Worm (Caenorhabditis elegans) whole organism, L3 larva: ENCODE results near the gene cab-1.
A peak's percentile ranks its signal among the peaks of the same experiment; 100 is the strongest.

Experiments
- R02D3.7 ChIP-seq: fragments of 150-350 bp; optimal IDR thresholded peaks from 2 replicates; lab custom pipeline; 2014; ENCODE audit warnings: missing biosample characterization, missing genetic modification characterization
- aly-2 ChIP-seq: fragments of 150-350 bp; optimal IDR thresholded peaks from 2 replicates; lab custom pipeline; 2014; ENCODE audit warnings: missing biosample characterization, missing genetic modification characterization
- ama-1 ChIP-seq: fragments of 150-350 bp; optimal IDR thresholded peaks from 2 replicates; lab custom pipeline; 2018
- ceh-28 ChIP-seq: fragments of 150-350 bp; optimal IDR thresholded peaks from 2 replicates; lab custom pipeline; 2014; ENCODE audit warnings: missing biosample characterization, missing genetic modification reagents, missing genetic modification characterization
- ceh-82 ChIP-seq: fragments of 150-350 bp; optimal IDR thresholded peaks from 2 replicates; lab custom pipeline; 2014; ENCODE audit warnings: missing biosample characterization, missing genetic modification characterization
- ceh-9 ChIP-seq: sonication (generic microtip); optimal IDR thresholded peaks from 2 replicates; lab custom pipeline; 2018; ENCODE audit warnings: missing biosample characterization, missing genetic modification characterization
- daf-12 ChIP-seq: fragments of 150-350 bp; optimal IDR thresholded peaks from 2 replicates; lab custom pipeline; 2014; ENCODE audit warnings: missing biosample characterization, missing genetic modification reagents, missing genetic modification characterization
- egl-27 ChIP-seq: sonication (generic microtip); optimal IDR thresholded peaks from 4 replicates; lab custom pipeline; 2017; ENCODE audit warnings: missing biosample characterization, missing genetic modification reagents, missing genetic modification characterization
- elt-1 ChIP-seq: fragments of 150-350 bp; optimal IDR thresholded peaks from 2 replicates; lab custom pipeline; 2014; ENCODE audit warnings: missing biosample characterization, missing genetic modification characterization
- elt-2 ChIP-seq: sonication (generic microtip); optimal IDR thresholded peaks from 2 replicates; lab custom pipeline; 2016; ENCODE audit warnings: missing genetic modification reagents, mild to moderate bottlenecking, missing genetic modification characterization, missing compliant biosample characterization
- elt-3 ChIP-seq, 3 experiments: fragments of 150-350 bp in 1 of 3; sonication (generic microtip) in 2 of 3; optimal IDR thresholded peaks; 2 replicates in 2 of 3; 4 replicates in 1 of 3; lab custom pipeline; 2014 to 2017; ENCODE audit warnings: missing biosample characterization in 3 of 3, missing genetic modification characterization in 3 of 3
- fkh-10 ChIP-seq: sonication (generic microtip); optimal IDR thresholded peaks from 2 replicates; lab custom pipeline; 2017; ENCODE audit warnings: missing biosample characterization, missing genetic modification reagents, missing genetic modification characterization
- fkh-2 ChIP-seq: fragments of 150-350 bp; optimal IDR thresholded peaks from 2 replicates; lab custom pipeline; 2014; ENCODE audit warnings: missing biosample characterization, missing genetic modification reagents, missing genetic modification characterization
- hmg-11 ChIP-seq: sonication (generic microtip); optimal IDR thresholded peaks from 2 replicates; lab custom pipeline; 2016; ENCODE audit warnings: missing genetic modification characterization, missing compliant biosample characterization
- jun-1 ChIP-seq: fragments of 150-350 bp; optimal IDR thresholded peaks from 2 replicates; lab custom pipeline; 2014; ENCODE audit warnings: missing biosample characterization, missing genetic modification reagents, missing genetic modification characterization
- lin-15B ChIP-seq: fragments of 150-350 bp; optimal IDR thresholded peaks from 2 replicates; lab custom pipeline; 2014; ENCODE audit warnings: missing biosample characterization, missing genetic modification characterization
- lin-39 ChIP-seq: fragments of 150-350 bp; optimal IDR thresholded peaks from 2 replicates; lab custom pipeline; 2018; ENCODE audit warnings: missing biosample characterization, missing genetic modification reagents, missing genetic modification characterization
- lsy-12 ChIP-seq: sonication (generic microtip); optimal IDR thresholded peaks from 2 replicates; lab custom pipeline; 2016; ENCODE audit warnings: mild to moderate bottlenecking, missing genetic modification characterization, missing compliant biosample characterization
- mdl-1 ChIP-seq: fragments of 150-350 bp; optimal IDR thresholded peaks from 2 replicates; lab custom pipeline; 2014; ENCODE audit warnings: missing biosample characterization, missing genetic modification characterization
- mml-1 ChIP-seq: fragments of 150-350 bp; sonication (generic microtip); optimal IDR thresholded peaks from 3 replicates; lab custom pipeline; 2014; ENCODE audit warnings: missing biosample characterization, missing genetic modification characterization
- nfya-1 ChIP-seq: sonication (generic microtip); optimal IDR thresholded peaks from 2 replicates; lab custom pipeline; 2017; ENCODE audit warnings: missing genetic modification characterization, mild to moderate bottlenecking, missing compliant biosample characterization, antibody characterized with exemption, moderate library complexity; ENCODE audit not compliant: insufficient read depth
- nhr-11 ChIP-seq: fragments of 150-350 bp; optimal IDR thresholded peaks from 2 replicates; lab custom pipeline; 2014; ENCODE audit warnings: missing biosample characterization, missing genetic modification characterization
- nhr-237 ChIP-seq: fragments of 150-350 bp; optimal IDR thresholded peaks from 2 replicates; lab custom pipeline; 2014; ENCODE audit warnings: missing biosample characterization, missing genetic modification characterization
- nhr-28 ChIP-seq: fragments of 150-350 bp; optimal IDR thresholded peaks from 2 replicates; lab custom pipeline; 2014; ENCODE audit warnings: missing biosample characterization, missing genetic modification characterization
- nhr-43 ChIP-seq: sonication (generic microtip); optimal IDR thresholded peaks from 2 replicates; lab custom pipeline; 2016; ENCODE audit warnings: mild to moderate bottlenecking, missing genetic modification characterization, missing compliant biosample characterization; ENCODE audit not compliant: poor library complexity, severe bottlenecking
- nhr-76 ChIP-seq: fragments of 150-350 bp; sonication (generic microtip); optimal IDR thresholded peaks from 5 replicates; lab custom pipeline; 2014; ENCODE audit warnings: missing biosample characterization, missing genetic modification characterization
- nhr-77 ChIP-seq: fragments of 150-350 bp; optimal IDR thresholded peaks from 2 replicates; lab custom pipeline; 2014; ENCODE audit warnings: missing biosample characterization, missing genetic modification characterization
- pha-4 ChIP-seq: fragments of 150-350 bp; optimal IDR thresholded peaks from 2 replicates; lab custom pipeline; 2014; ENCODE audit warnings: missing biosample characterization, missing genetic modification reagents, missing genetic modification characterization
- sea-2 ChIP-seq: fragments of 150-350 bp; sonication (generic microtip); optimal IDR thresholded peaks from 4 replicates; lab custom pipeline; 2014; ENCODE audit warnings: missing biosample characterization, missing genetic modification reagents, missing genetic modification characterization
- skn-1 ChIP-seq: fragments of 150-350 bp; optimal IDR thresholded peaks from 2 replicates; lab custom pipeline; 2014; ENCODE audit warnings: missing biosample characterization, missing genetic modification characterization
- snpc-4 ChIP-seq: fragments of 150-350 bp; optimal IDR thresholded peaks from 2 replicates; lab custom pipeline; 2014; ENCODE audit warnings: missing biosample characterization, missing genetic modification characterization
- tbx-2 ChIP-seq: sonication (generic microtip); optimal IDR thresholded peaks from 2 replicates; lab custom pipeline; 2016; ENCODE audit warnings: mild to moderate bottlenecking, missing genetic modification characterization, missing compliant biosample characterization
- ztf-11 ChIP-seq: fragments of 150-350 bp; optimal IDR thresholded peaks from 2 replicates; lab custom pipeline; 2014; ENCODE audit warnings: missing biosample characterization, missing genetic modification characterization
- ztf-4 ChIP-seq: fragments of 150-350 bp; optimal IDR thresholded peaks from 2 replicates; lab custom pipeline; 2014; ENCODE audit warnings: missing biosample characterization, missing genetic modification characterization

cab-1 gene

ce11 chrX:12212801-12213200 is at the start of gene cab-1:
Gene cab-1, minus strand, starts transcription at chrX:12212901.
- TF ChIP-seq egl-27 (no peak), ama-1 (lab: Kevin White, UChicago) (no peak), nhr-11 (no peak), mml-1 (tag; lab: Kevin White, UChicago) (no peak), mdl-1 (tag; lab: Kevin White, UChicago) (no peak), fkh-2 (no peak), pha-4 (tag; lab: Kevin White, UChicago) (no peak), nhr-43 (tag; lab: Kevin White, UChicago) (no peak), jun-1 (tag; lab: Kevin White, UChicago) (no peak), fkh-10 (GFP tag; lab: Kevin White, UChicago) (no peak), ztf-11 (tag; lab: Kevin White, UChicago) (no peak), ztf-4 (tag; lab: Kevin White, UChicago) (no peak)

ce11 chrX:12260381-12260931 is 47.8 kb upstream of the cab-1 start, which contains the start of gene E01G6.1:
Gene E01G6.1, plus strand, starts transcription at chrX:12260881.
- TF ChIP-seq hmg-11 (tag; lab: Kevin White, UChicago) (no peak), jun-1 (tag; lab: Kevin White, UChicago) (no peak), R02D3.7 (tag; lab: Kevin White, UChicago) (no peak), lin-15B (no peak), sea-2 (no peak), skn-1 (tag; lab: Kevin White, UChicago) (no peak), nhr-28 (tag; lab: Kevin White, UChicago) (no peak), snpc-4 (no peak), ceh-28 (tag; lab: Kevin White, UChicago) (no peak), tbx-2 (tag; lab: Kevin White, UChicago) (no peak), pha-4 (tag; lab: Kevin White, UChicago) (no peak), ceh-9 (tag; lab: Kevin White, UChicago) (no peak), elt-3 (tag; optimal IDR thresholded peaks at IDR 0.05; lab: Kevin White, UChicago) (no peak), elt-1 (tag; lab: Kevin White, UChicago) (no peak), elt-2 (tag; lab: Kevin White, UChicago) (no peak), nhr-43 (tag; lab: Kevin White, UChicago) (no peak), mdl-1 (tag; lab: Kevin White, UChicago) (no peak)

- peak; percentile 57 for TF ChIP-seq lin-39
- no peak for TF ChIP-seq fkh-10 (GFP tag; lab: Kevin White, UChicago)
Observed at ce11 chrX:12256594-12257048, 43.9 kb upstream of the cab-1 start, which contains the start of gene E01G6.2. Gene E01G6.2, plus strand, starts transcription at chrX:12256644.

- TF ChIP-seq tbx-2 (tag; lab: Kevin White, UChicago) (no peak), sea-2 (no peak), ceh-82 (no peak), snpc-4 (no peak), mdl-1 (tag; lab: Kevin White, UChicago) (no peak), daf-12 (no peak), ceh-9 (tag; lab: Kevin White, UChicago) (no peak), nhr-237 (no peak), mml-1 (tag; lab: Kevin White, UChicago) (no peak), elt-1 (tag; lab: Kevin White, UChicago) (no peak)
Observed at ce11 chrX:12252189-12252588, 39.5 kb upstream of the cab-1 start.

- TF ChIP-seq nhr-28 (tag; lab: Kevin White, UChicago) (no peak), elt-3 (tag; optimal IDR thresholded peaks at IDR 0.05; lab: Kevin White, UChicago) (no peak), jun-1 (tag; lab: Kevin White, UChicago) (no peak), sea-2 (no peak), ceh-82 (no peak), nhr-76 (no peak), skn-1 (tag; lab: Kevin White, UChicago) (no peak), ztf-4 (tag; lab: Kevin White, UChicago) (no peak), elt-1 (tag; lab: Kevin White, UChicago) (no peak), lsy-12 (tag; lab: Kevin White, UChicago) (no peak), lin-15B (no peak), tbx-2 (tag; lab: Kevin White, UChicago) (no peak), nhr-77 (tag; lab: Kevin White, UChicago) (no peak), nfya-1 (tag; lab: Kevin White, UChicago) (no peak), fkh-2 (no peak), lin-39 (no peak), nhr-237 (no peak), aly-2 (tag; lab: Kevin White, UChicago) (no peak)
Observed at ce11 chrX:12248140-12248539, 35.4 kb upstream of the cab-1 start.
